Worm (Caenorhabditis elegans) whole organism, L4/young adult: ENCODE measurements around the gene F40H3.3.

ENCODE experiments used
- dao-5 ChIP-seq: sonication (generic microtip); optimal IDR thresholded peaks from 2 replicates; lab custom pipeline; 2016; ENCODE audit warnings: missing genotype, missing genetic modification characterization, moderate library complexity, missing compliant biosample characterization
- him-1 ChIP-seq: sonication (generic microtip); optimal IDR thresholded peaks from 2 replicates; lab custom pipeline; 2016; ENCODE audit warnings: missing genotype, missing genetic modification reagents, missing genetic modification characterization, missing compliant biosample characterization

DNA sequence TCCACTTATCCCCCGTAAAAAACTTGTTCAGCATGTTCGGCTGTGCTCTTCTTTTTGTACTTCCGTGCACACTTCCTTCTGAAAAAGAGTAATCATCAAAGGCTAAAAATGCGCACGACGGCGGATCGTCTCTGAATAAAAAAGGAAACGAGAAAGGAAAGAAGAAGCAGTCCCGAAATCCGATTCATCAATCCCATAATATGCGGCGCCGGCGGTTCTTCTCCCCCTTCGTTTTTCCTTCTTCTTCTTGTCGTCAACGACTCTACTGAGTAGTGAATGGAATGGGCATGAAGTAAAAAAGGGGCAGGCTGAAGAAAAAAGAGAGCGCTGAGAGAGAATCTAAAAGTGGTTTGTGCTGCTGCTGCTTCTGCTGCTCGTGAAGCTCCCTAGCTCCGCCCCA, 21.9 kb upstream of the F40H3.3 start:
- TF ChIP-seq dao-5 (tag; lab: Kevin White, UChicago) (no peak), him-1 (tag; lab: Kevin White, UChicago) (no peak)
